Fruit fly (Drosophila melanogaster): ENCODE data around the gene Asator.
A peak's percentile ranks its signal among the peaks of the same experiment; 100 is the strongest.

Asator gene

DNA sequence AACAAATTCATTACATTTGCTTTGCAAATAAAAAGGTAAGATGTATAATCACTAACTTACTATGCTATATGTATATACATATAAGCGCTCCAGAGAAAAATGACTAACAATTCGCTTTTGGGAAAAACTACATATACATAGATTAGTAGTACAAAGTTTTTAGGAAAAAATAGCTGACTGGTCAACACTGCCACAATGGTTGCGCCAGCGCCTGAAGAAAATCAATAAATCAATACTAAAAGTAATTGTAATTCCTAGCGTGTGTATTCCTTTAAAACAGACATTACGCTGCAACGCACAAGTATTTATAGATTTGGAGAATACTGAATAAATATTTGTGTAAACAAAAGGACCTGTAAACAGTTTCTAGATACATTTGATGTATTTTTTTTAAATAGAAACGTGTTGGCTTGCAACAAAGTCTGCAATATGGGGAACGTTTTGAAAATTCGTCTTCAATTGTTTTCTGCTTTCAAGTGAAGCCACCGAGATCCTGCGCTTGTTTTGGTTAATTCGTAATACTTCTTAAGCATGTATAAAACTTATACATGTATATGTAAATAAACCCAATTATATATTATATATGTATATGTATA, 42.8 kb downstream of the Asator start:
- TF ChIP-seq topi (GFP tag; optimal IDR thresholded peaks at IDR 0.05) = peak; percentile 12
- peak; percentile 9 for TF ChIP-seq Hr4 (GFP tag; optimal IDR thresholded peaks at IDR 0.05)
- TF ChIP-seq cyc (GFP tag; optimal IDR thresholded peaks at IDR 0.05) = no peak
- peak; percentile 73 for TF ChIP-seq Eip78C (GFP tag)
- TF ChIP-seq esn (GFP tag; optimal IDR thresholded peaks at IDR 0.05) = peak; percentile 3
- TF ChIP-seq CG11762 (GFP tag; optimal IDR thresholded peaks at IDR 0.05; ENCODE audit: insufficient read depth) = no peak
- peak; percentile 29 for TF ChIP-seq vri (GFP tag; optimal IDR thresholded peaks at IDR 0.05)
- TF ChIP-seq dsx (GFP tag; optimal IDR thresholded peaks at IDR 0.05; ENCODE audit: poor library complexity, severe bottlenecking) = peak; percentile 97
- TF ChIP-seq CG6808 (GFP tag; optimal IDR thresholded peaks at IDR 0.05) = no peak
- TF ChIP-seq Sox102F (GFP tag; optimal IDR thresholded peaks at IDR 0.05) = peak; percentile 34
- peak; percentile 54 to 65 for TF ChIP-seq ss (GFP tag; optimal IDR thresholded peaks at IDR 0.05)
- TF ChIP-seq CG10631 (GFP tag; optimal IDR thresholded peaks at IDR 0.05) = no peak
- TF ChIP-seq CG6854 (GFP tag; optimal IDR thresholded peaks at IDR 0.05) = peak; percentile 20

DNA sequence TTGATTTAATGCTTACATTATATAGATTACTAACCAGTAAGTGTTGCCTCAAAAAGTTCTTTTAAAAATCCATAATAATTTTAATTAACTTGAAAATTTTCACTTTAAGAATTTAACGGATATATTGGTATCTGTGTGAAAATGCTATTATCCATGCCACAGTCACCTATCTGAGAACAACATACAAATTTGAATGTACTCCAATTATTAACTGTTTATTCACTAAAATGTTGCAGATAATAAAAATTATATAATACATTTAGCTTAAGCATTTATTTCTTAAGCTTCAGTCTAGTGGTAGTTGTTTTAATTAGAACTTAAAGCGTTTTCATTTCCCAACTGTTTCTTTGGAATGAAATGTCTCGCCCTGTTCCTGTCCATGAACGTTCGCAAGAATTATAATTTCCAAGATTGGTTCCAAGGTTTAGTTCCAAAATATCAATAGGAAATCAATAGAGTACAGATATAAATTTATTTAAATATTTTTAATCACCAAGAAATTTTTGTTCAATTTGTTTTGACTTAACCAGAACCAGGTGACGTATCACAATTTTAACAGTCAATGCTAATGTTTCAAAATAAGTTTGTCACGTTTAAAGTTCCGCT, 43.6 kb downstream of the Asator start, which contains the start of gene CaMKI:
TSS of gene CaMKI (plus strand) at position 392 of the 606 bp plus-strand sequence.
- TF ChIP-seq fd59A (GFP tag; optimal IDR thresholded peaks at IDR 0.05) (no peak), Eip78C (GFP tag) (peak; percentile 41)

DNA sequence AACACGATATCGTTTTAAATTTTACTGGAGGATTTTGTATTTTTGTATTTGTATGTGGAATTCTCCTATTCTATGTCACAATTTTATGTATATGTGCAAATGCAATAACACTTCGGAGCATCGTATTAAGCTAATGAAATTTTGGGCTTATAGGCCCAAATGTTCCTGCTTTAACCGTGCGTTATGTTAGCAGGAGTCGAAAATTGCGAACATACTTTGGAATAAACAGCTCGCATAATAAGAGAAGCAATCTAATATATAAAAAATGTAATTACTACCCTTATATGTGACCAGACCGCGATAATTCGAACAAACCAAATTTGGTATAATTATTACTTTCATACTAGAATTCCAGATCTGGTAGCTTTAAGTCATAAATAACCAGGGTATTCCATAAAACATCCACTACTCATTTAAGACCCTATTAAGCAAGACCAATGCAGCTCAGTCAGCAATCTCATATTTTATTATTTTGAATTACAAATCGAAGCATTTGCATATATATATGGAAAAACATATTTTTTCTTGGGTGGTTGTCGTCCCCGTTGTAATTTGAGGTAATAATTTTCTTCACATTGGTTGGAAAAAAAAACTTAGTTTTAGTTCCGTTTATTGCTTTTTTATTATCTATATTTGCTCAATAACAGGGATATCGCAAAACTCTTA, 45.1 kb downstream of the Asator start, which contains the start of gene lgs:
TSS of gene lgs (minus strand) at position 320 of the 666 bp plus-strand sequence.
- peak; percentile 21 for TF ChIP-seq Ets21C (GFP tag; optimal IDR thresholded peaks at IDR 0.05)
- TF ChIP-seq Eip78C (GFP tag) = peak; percentile 52
- TF ChIP-seq esn (GFP tag; optimal IDR thresholded peaks at IDR 0.05) = peak; percentile 53
- TF ChIP-seq Met (GFP tag; optimal IDR thresholded peaks at IDR 0.05) = peak; percentile 37
- no peak for TF ChIP-seq vri (GFP tag; optimal IDR thresholded peaks at IDR 0.05)
- no peak for TF ChIP-seq CG6163 (GFP tag; IDR thresholded peaks at IDR 0.05)
- peak; percentile 21 for TF ChIP-seq OdsH (GFP tag; optimal IDR thresholded peaks at IDR 0.05)
- TF ChIP-seq topi (GFP tag; optimal IDR thresholded peaks at IDR 0.05) = peak; percentile 32
- peak; percentile 9 for TF ChIP-seq acj6 (GFP tag; optimal IDR thresholded peaks at IDR 0.05)
- TF ChIP-seq CG6792 (GFP tag; optimal IDR thresholded peaks at IDR 0.05) = no peak
- peak; percentile 23 for TF ChIP-seq cyc (GFP tag; optimal IDR thresholded peaks at IDR 0.05)
- TF ChIP-seq CG10631 (GFP tag; optimal IDR thresholded peaks at IDR 0.05) = peak; percentile 55
- TF ChIP-seq CG31627 (GFP tag; optimal IDR thresholded peaks at IDR 0.05) = peak; percentile 44
- TF ChIP-seq fkh (GFP tag; optimal IDR thresholded peaks at IDR 0.05) = no peak
- TF ChIP-seq Eip93F (GFP tag; optimal IDR thresholded peaks at IDR 0.05) = no peak
- peak; percentile 42 for TF ChIP-seq Sox14 (GFP tag; optimal IDR thresholded peaks at IDR 0.05)
- TF ChIP-seq ss (GFP tag; optimal IDR thresholded peaks at IDR 0.05) = no peak
- TF ChIP-seq lz (GFP tag; optimal IDR thresholded peaks at IDR 0.05) = peak; percentile 50
- peak; percentile 50 for TF ChIP-seq Hr4 (GFP tag; optimal IDR thresholded peaks at IDR 0.05)
- TF ChIP-seq Ets96B (tag; optimal IDR thresholded peaks at IDR 0.05) = peak; percentile 26
- TF ChIP-seq CG4318 (GFP tag; optimal IDR thresholded peaks at IDR 0.05) = peak; percentile 16
- TF ChIP-seq CG3032 (tag; optimal IDR thresholded peaks at IDR 0.05) = peak; percentile 37

DNA sequence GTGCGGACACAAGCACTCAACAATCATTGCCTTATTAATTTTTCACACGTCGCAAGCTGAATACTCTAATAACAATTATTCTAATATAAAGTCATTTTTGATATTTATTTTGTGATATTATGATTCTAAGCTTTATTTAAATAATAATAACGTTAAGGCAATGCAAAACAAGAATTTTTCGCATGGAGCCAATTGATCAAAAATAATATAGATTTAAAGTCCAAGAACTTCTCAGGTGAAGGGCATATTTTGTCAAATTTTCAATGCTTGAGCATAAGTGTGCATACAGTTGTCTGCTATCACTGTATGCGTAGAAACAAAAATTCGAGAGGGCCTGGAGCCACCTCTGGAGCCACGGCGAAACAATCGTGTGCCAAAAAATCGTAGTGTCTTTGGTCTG, 54.4 kb downstream of the Asator start:
- no peak for TF ChIP-seq CG34406 (GFP tag; optimal IDR thresholded peaks at IDR 0.05)
- no peak for TF ChIP-seq acj6 (GFP tag; optimal IDR thresholded peaks at IDR 0.05)
- no peak for TF ChIP-seq CG7368 (GFP tag; optimal IDR thresholded peaks at IDR 0.05)
- no peak for TF ChIP-seq CG3919 (GFP tag; optimal IDR thresholded peaks at IDR 0.05)
- TF ChIP-seq Sox15 (GFP tag; optimal IDR thresholded peaks at IDR 0.05) = no peak
- TF ChIP-seq CG32006 (GFP tag; optimal IDR thresholded peaks at IDR 0.05) = no peak
- TF ChIP-seq Eip78C (GFP tag) = no peak
- TF ChIP-seq CG15336 (GFP tag; IDR thresholded peaks at IDR 0.05) = no peak
- TF ChIP-seq Hr4 (GFP tag; optimal IDR thresholded peaks at IDR 0.05) = no peak
